Worm (Caenorhabditis elegans): ENCODE results near the gene mig-6.

DNA sequence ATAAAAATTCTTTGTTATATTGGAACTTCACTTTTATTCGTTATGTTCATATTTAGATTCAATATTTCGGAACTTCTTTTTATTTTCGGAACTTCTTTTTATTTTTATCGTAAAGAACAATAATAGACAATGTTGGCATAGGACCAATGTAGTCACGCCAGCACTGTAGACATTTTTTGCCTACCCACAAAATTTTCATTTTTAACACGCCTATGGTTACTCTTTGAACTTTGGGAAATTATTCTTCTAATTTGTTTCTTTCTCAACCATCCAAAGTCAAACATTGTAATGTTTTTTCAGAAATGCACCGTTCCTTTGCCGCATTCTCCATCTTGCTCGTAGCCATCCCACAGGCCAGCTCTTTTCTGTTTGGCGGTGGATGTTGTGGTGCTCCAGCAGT is 41.9 kb upstream of the mig-6 start, which contains the start of gene C26F1.1:
- TF ChIP-seq ZK546.5 (tag; optimal IDR thresholded peaks at IDR 0.05) (no peak), lin-1 (GFP tag; IDR thresholded peaks at IDR 0.05) (no peak), unc-130 (GFP tag; optimal IDR thresholded peaks at IDR 0.05) (no peak), unc-62 (GFP tag; optimal IDR thresholded peaks at IDR 0.05 in 1 of 2) (peak in 1 of 2 experiments; percentile 2), unc-62 (tag; optimal IDR thresholded peaks at IDR 0.05) (no peak), lin-39 (tag; optimal IDR thresholded peaks at IDR 0.05) (no peak), fos-1 (tag; optimal IDR thresholded peaks at IDR 0.05) (no peak), lin-15B (tag; optimal IDR thresholded peaks at IDR 0.05) (no peak), nhr-28 (tag; optimal IDR thresholded peaks at IDR 0.05) (no peak), egl-27 (tag; optimal IDR thresholded peaks at IDR 0.05) (no peak), ztf-11 (tag; optimal IDR thresholded peaks at IDR 0.05) (no peak), vab-7 (GFP tag; IDR thresholded peaks at IDR 0.05) (no peak), unc-39 (tag; optimal IDR thresholded peaks at IDR 0.05) (no peak), ceh-82 (tag; optimal IDR thresholded peaks at IDR 0.05) (no peak), nhr-42 (GFP tag; IDR thresholded peaks at IDR 0.05) (no peak)
